Worm (Caenorhabditis elegans) whole organism, L2 larva: Measurements from ENCODE around the gene C28D4.5.

Experiments used
- C34F6.9 ChIP-seq: fragments of 150-350 bp; optimal IDR thresholded peaks from 2 replicates; lab custom pipeline; 2014; ENCODE audit warnings: missing biosample characterization, missing genetic modification characterization
- F13H6.1 ChIP-seq: sonication (generic microtip); optimal IDR thresholded peaks from 2 replicates; lab custom pipeline; 2016; ENCODE audit warnings: missing genetic modification characterization, missing compliant biosample characterization
- R02D3.7 ChIP-seq: fragments of 150-350 bp; optimal IDR thresholded peaks from 2 replicates; lab custom pipeline; 2014; ENCODE audit warnings: missing biosample characterization, missing genetic modification characterization
- Y55F3AM.14 ChIP-seq: fragments of 200-800 bp; sonication (Bioruptor generic); optimal IDR thresholded peaks from 2 replicates; lab custom pipeline; 2018; ENCODE audit warnings: mild to moderate bottlenecking, missing genetic modification characterization, missing compliant biosample characterization
- ZK546.5 ChIP-seq: sonication (generic microtip); optimal IDR thresholded peaks from 2 replicates; lab custom pipeline; 2017; ENCODE audit warnings: missing biosample characterization, missing genetic modification characterization
- alr-1 ChIP-seq: fragments of 150-350 bp; optimal IDR thresholded peaks from 2 replicates; lab custom pipeline; 2014; ENCODE audit warnings: missing biosample characterization, missing genetic modification characterization
- aly-2 ChIP-seq: fragments of 150-350 bp; optimal IDR thresholded peaks from 2 replicates; lab custom pipeline; 2014; ENCODE audit warnings: missing biosample characterization, missing genetic modification characterization
- ama-1 ChIP-seq: fragments of 150-350 bp; optimal IDR thresholded peaks from 2 replicates; lab custom pipeline; 2018; ENCODE audit warnings: inconsistent platforms
- blmp-1 ChIP-seq: sonication (generic microtip); optimal IDR thresholded peaks from 2 replicates; lab custom pipeline; 2017; ENCODE audit warnings: missing genetic modification characterization, mild to moderate bottlenecking, missing compliant biosample characterization, antibody characterized with exemption, moderate library complexity; ENCODE audit not compliant: insufficient read depth
- ceh-16 ChIP-seq: fragments of 150-350 bp; optimal IDR thresholded peaks from 2 replicates; lab custom pipeline; 2014; ENCODE audit warnings: missing biosample characterization, missing genetic modification characterization
- crh-2 ChIP-seq: sonication (generic microtip); optimal IDR thresholded peaks from 2 replicates; lab custom pipeline; 2017; ENCODE audit warnings: missing biosample characterization, missing genetic modification characterization
- dmd-4 ChIP-seq: sonication (generic microtip); optimal IDR thresholded peaks from 2 replicates; lab custom pipeline; 2017; ENCODE audit warnings: missing biosample characterization, missing genetic modification characterization
- elt-1 ChIP-seq: fragments of 150-350 bp; optimal IDR thresholded peaks from 2 replicates; lab custom pipeline; 2014; ENCODE audit warnings: missing biosample characterization, missing genetic modification characterization
- elt-3 ChIP-seq: sonication (generic microtip); optimal IDR thresholded peaks from 2 replicates; lab custom pipeline; 2017; ENCODE audit warnings: missing biosample characterization, missing genetic modification characterization
- fos-1 ChIP-seq: fragments of 150-350 bp; optimal IDR thresholded peaks from 2 replicates; lab custom pipeline; 2014; ENCODE audit warnings: missing biosample characterization, missing genetic modification characterization
- gmeb-1 ChIP-seq: fragments of 150-350 bp; optimal IDR thresholded peaks from 2 replicates; lab custom pipeline; 2014; ENCODE audit warnings: missing biosample characterization, missing genetic modification characterization
- lin-11 ChIP-seq: fragments of 150-350 bp; sonication (generic microtip); optimal IDR thresholded peaks from 2 replicates; lab custom pipeline; 2014; ENCODE audit warnings: missing biosample characterization, missing genetic modification characterization, inconsistent platforms, mixed read lengths
- lin-13 ChIP-seq: fragments of 150-350 bp; optimal IDR thresholded peaks from 2 replicates; lab custom pipeline; 2014; ENCODE audit warnings: missing biosample characterization, missing genetic modification reagents, missing genetic modification characterization
- lsy-2 ChIP-seq, 2 experiments: fragments of 150-350 bp in 1 of 2; sonication (generic microtip) in 1 of 2; optimal IDR thresholded peaks; 2 replicates each; lab custom pipeline; 2014 to 2017; ENCODE audit warnings: missing biosample characterization in 2 of 2, missing genetic modification characterization in 2 of 2
- mab-5 ChIP-seq: fragments of 150-350 bp; optimal IDR thresholded peaks from 2 replicates; lab custom pipeline; 2014; ENCODE audit warnings: missing biosample characterization, missing genetic modification characterization
- nhr-11 ChIP-seq: fragments of 150-350 bp; optimal IDR thresholded peaks from 2 replicates; lab custom pipeline; 2014; ENCODE audit warnings: missing biosample characterization, missing genetic modification characterization
- nhr-12 ChIP-seq: fragments of 150-350 bp; optimal IDR thresholded peaks from 2 replicates; lab custom pipeline; 2014; ENCODE audit warnings: missing biosample characterization, missing genetic modification characterization
- nhr-129 ChIP-seq: fragments of 150-350 bp; optimal IDR thresholded peaks from 2 replicates; lab custom pipeline; 2014; ENCODE audit warnings: missing biosample characterization, missing genetic modification characterization
- nhr-21 ChIP-seq: fragments of 150-350 bp; optimal IDR thresholded peaks from 2 replicates; lab custom pipeline; 2014; ENCODE audit warnings: missing biosample characterization, missing genetic modification characterization
- nhr-23 ChIP-seq: fragments of 150-350 bp; optimal IDR thresholded peaks from 2 replicates; lab custom pipeline; 2014; ENCODE audit warnings: missing biosample characterization, missing genetic modification reagents, missing genetic modification characterization
- nhr-25 ChIP-seq: fragments of 150-350 bp; sonication (generic microtip); optimal IDR thresholded peaks from 3 replicates; lab custom pipeline; 2014; ENCODE audit warnings: missing biosample characterization, missing genetic modification characterization
- nhr-6 ChIP-seq: fragments of 150-350 bp; optimal IDR thresholded peaks from 2 replicates; lab custom pipeline; 2014; ENCODE audit warnings: missing biosample characterization, missing genetic modification characterization
- nhr-77 ChIP-seq: fragments of 150-350 bp; optimal IDR thresholded peaks from 2 replicates; lab custom pipeline; 2014; ENCODE audit warnings: missing biosample characterization, missing genetic modification characterization
- sem-4 ChIP-seq: fragments of 150-350 bp; optimal IDR thresholded peaks from 2 replicates; lab custom pipeline; 2014; ENCODE audit warnings: missing biosample characterization, missing genetic modification reagents, missing genetic modification characterization
- sma-3 ChIP-seq: sonication (generic microtip); optimal IDR thresholded peaks from 2 replicates; lab custom pipeline; 2016; ENCODE audit warnings: missing genetic modification reagents, missing genetic modification characterization, missing compliant biosample characterization
- snpc-4 ChIP-seq: fragments of 150-350 bp; optimal IDR thresholded peaks from 2 replicates; lab custom pipeline; 2014; ENCODE audit warnings: missing biosample characterization, missing genetic modification characterization
- unc-39 ChIP-seq: fragments of 150-350 bp; optimal IDR thresholded peaks from 2 replicates; lab custom pipeline; 2014; ENCODE audit warnings: missing biosample characterization, missing genetic modification characterization
- unc-55 ChIP-seq: fragments of 150-350 bp; sonication (generic microtip); optimal IDR thresholded peaks from 3 replicates; lab custom pipeline; 2014; ENCODE audit warnings: missing biosample characterization, missing genetic modification reagents, missing genetic modification characterization
- unc-62 ChIP-seq: fragments of 150-350 bp; optimal IDR thresholded peaks from 2 replicates; lab custom pipeline; 2014; ENCODE audit warnings: missing biosample characterization, missing genetic modification reagents, missing genetic modification characterization
- zag-1 ChIP-seq: fragments of 150-350 bp; optimal IDR thresholded peaks from 2 replicates; lab custom pipeline; 2014; ENCODE audit warnings: missing biosample characterization, missing genetic modification characterization
- ztf-4 ChIP-seq: fragments of 150-350 bp; optimal IDR thresholded peaks from 2 replicates; lab custom pipeline; 2014; ENCODE audit warnings: missing biosample characterization, missing genetic modification characterization

C28D4.5 gene

ce11 chrIV:9755713-9756112 lies 9.1 kb upstream of the C28D4.5 start:
- no peak for TF ChIP-seq lsy-2 (tag; optimal IDR thresholded peaks at IDR 0.05; lab: Kevin White, UChicago)
- TF ChIP-seq nhr-129, result no peak
- no peak for TF ChIP-seq unc-62 (GFP tag; lab: Kevin White, UChicago)
- no peak for TF ChIP-seq dmd-4
- no peak for TF ChIP-seq crh-2
- no peak for TF ChIP-seq F13H6.1
- TF ChIP-seq sma-3, result no peak
- TF ChIP-seq nhr-25 (tag; lab: Kevin White, UChicago), result no peak
- TF ChIP-seq nhr-23 (tag; lab: Kevin White, UChicago), result no peak
- TF ChIP-seq ceh-16 (tag; lab: Kevin White, UChicago), result no peak
- TF ChIP-seq mab-5 (tag; lab: Kevin White, UChicago), result no peak
- TF ChIP-seq elt-1, result no peak
- TF ChIP-seq C34F6.9 (tag; lab: Kevin White, UChicago), result no peak
- no peak for TF ChIP-seq sem-4 (tag; lab: Kevin White, UChicago)
- TF ChIP-seq zag-1 (tag; lab: Kevin White, UChicago), result no peak
- TF ChIP-seq snpc-4 (tag; lab: Kevin White, UChicago), result no peak
- TF ChIP-seq, all 48 proteins: peak for 0

ce11 chrIV:9748342-9748741 lies 1.7 kb upstream of the C28D4.5 start, which contains the start of gene C28D4.8:
C28D4.8 (minus strand) TSS chrIV:9748442.
- TF ChIP-seq aly-2 (no peak), nhr-6 (tag; lab: Kevin White, UChicago) (no peak), C34F6.9 (tag; lab: Kevin White, UChicago) (no peak), R02D3.7 (tag; lab: Kevin White, UChicago) (no peak), ama-1 (lab: Kevin White, UChicago) (no peak), nhr-12 (tag; lab: Kevin White, UChicago) (no peak), nhr-77 (tag; lab: Kevin White, UChicago) (no peak), ZK546.5 (tag; lab: Kevin White, UChicago) (no peak)
- TF ChIP-seq, all 48 proteins: peak for 0

ce11 chrIV:9744905-9745304 lies 1.8 kb downstream of the C28D4.5 start, which contains the start of gene C28D4.4:
C28D4.4 (minus strand) TSS chrIV:9745005.
- no peak for TF ChIP-seq sem-4 (tag; lab: Kevin White, UChicago)
- TF ChIP-seq R02D3.7 (tag; lab: Kevin White, UChicago), result no peak
- no peak for TF ChIP-seq blmp-1
- TF ChIP-seq nhr-12 (tag; lab: Kevin White, UChicago), result no peak
- TF ChIP-seq alr-1 (tag; lab: Kevin White, UChicago), result no peak
- no peak for TF ChIP-seq ZK546.5 (tag; lab: Kevin White, UChicago)
- no peak for TF ChIP-seq dmd-4
- no peak for TF ChIP-seq C34F6.9 (tag; lab: Kevin White, UChicago)
- TF ChIP-seq Y55F3AM.14 (GFP tag; lab: Kevin White, UChicago), result no peak
- TF ChIP-seq ama-1 (lab: Kevin White, UChicago), result no peak
- TF ChIP-seq elt-3, result no peak
- TF ChIP-seq unc-55 (GFP tag; lab: Kevin White, UChicago), result no peak
- no peak for TF ChIP-seq gmeb-1 (tag; lab: Kevin White, UChicago)
- no peak for TF ChIP-seq fos-1
- no peak for TF ChIP-seq ztf-4 (tag; lab: Kevin White, UChicago)
- TF ChIP-seq aly-2, result no peak
- TF ChIP-seq nhr-6 (tag; lab: Kevin White, UChicago), result no peak
- TF ChIP-seq unc-39 (tag; lab: Kevin White, UChicago), result no peak
- no peak for TF ChIP-seq nhr-21 (tag; lab: Kevin White, UChicago)
- no peak for TF ChIP-seq zag-1 (tag; lab: Kevin White, UChicago)

ce11 chrIV:9742883-9743282 lies 3.8 kb downstream of the C28D4.5 start, which contains the start of gene C28D4.7:
C28D4.7 (minus strand) TSS chrIV:9743147.
- TF ChIP-seq nhr-11, result no peak
- TF ChIP-seq lsy-2 (tag; optimal IDR thresholded peaks at IDR 0.05; lab: Kevin White, UChicago), result no peak
- no peak for TF ChIP-seq blmp-1
- TF ChIP-seq elt-3, result no peak
- no peak for TF ChIP-seq lin-13 (GFP tag; lab: Kevin White, UChicago)
- no peak for TF ChIP-seq snpc-4 (tag; lab: Kevin White, UChicago)
- no peak for TF ChIP-seq unc-62 (GFP tag; lab: Kevin White, UChicago)
- no peak for TF ChIP-seq ztf-4 (tag; lab: Kevin White, UChicago)
- TF ChIP-seq C34F6.9 (tag; lab: Kevin White, UChicago), result no peak
- no peak for TF ChIP-seq nhr-25 (tag; lab: Kevin White, UChicago)
- TF ChIP-seq sem-4 (tag; lab: Kevin White, UChicago), result no peak
- no peak for TF ChIP-seq nhr-12 (tag; lab: Kevin White, UChicago)
- TF ChIP-seq lin-11, result no peak
